Fruit fly (Drosophila melanogaster) whole organism, embryonic: ENCODE data around the gene TrpA1.
A peak's percentile ranks its signal among the peaks of the same experiment; 100 is the strongest.

Experiments used
- Atf3 ChIP-seq: fragments of 200-800 bp; sonication (Bioruptor generic); optimal IDR thresholded peaks from 3 replicates; lab custom pipeline; 2016; ENCODE audit warnings: missing biosample characterization, missing genetic modification characterization
- CG11093 ChIP-seq: fragments of 200-800 bp; sonication (Bioruptor generic); IDR thresholded peaks from 3 replicates; pipeline ENCODE4 v1.3.6; 2022; ENCODE audit warnings: missing biosample characterization, missing genetic modification characterization
- CG11247 ChIP-seq: fragments of 200-800 bp; sonication (Bioruptor generic); IDR thresholded peaks from 2 replicates; pipeline ENCODE4 v1.3.6; 2022; ENCODE audit warnings: missing biosample characterization, missing genetic modification characterization
- CG11456 ChIP-seq: fragments of 200-800 bp; sonication (Bioruptor generic); IDR thresholded peaks from 3 replicates; pipeline ENCODE4 v1.3.6; 2022; ENCODE audit warnings: missing biosample characterization, missing genetic modification characterization
- CG12769 ChIP-seq: fragments of 200-800 bp; sonication (Bioruptor generic); optimal IDR thresholded peaks from 2 replicates; lab custom pipeline; 2019; ENCODE audit warnings: missing biosample characterization, mild to moderate bottlenecking, missing genetic modification characterization, moderate library complexity
- CG15601 ChIP-seq: fragments of 200-800 bp; sonication (Bioruptor generic); optimal IDR thresholded peaks from 3 replicates; lab custom pipeline; 2019; ENCODE audit warnings: missing biosample characterization, mild to moderate bottlenecking, missing genetic modification characterization, moderate library complexity
- CG1647 ChIP-seq: fragments of 200-800 bp; sonication (Bioruptor generic); optimal IDR thresholded peaks from 3 replicates; lab custom pipeline; 2016; ENCODE audit warnings: missing biosample characterization, missing genetic modification characterization
- CG17359 ChIP-seq: fragments of 200-800 bp; sonication (Bioruptor generic); optimal IDR thresholded peaks from 3 replicates; lab custom pipeline; 2018; ENCODE audit warnings: missing biosample characterization, mild to moderate bottlenecking, missing genetic modification characterization, moderate library complexity
- CG18262 ChIP-seq: fragments of 200-800 bp; optimal IDR thresholded peaks from 3 replicates; lab custom pipeline; 2019; ENCODE audit warnings: missing biosample characterization, mild to moderate bottlenecking, missing genetic modification characterization, moderate library complexity
- CG30403 ChIP-seq: fragments of 200-800 bp; sonication (Bioruptor generic); optimal IDR thresholded peaks from 3 replicates; lab custom pipeline; 2016; ENCODE audit warnings: missing biosample characterization, missing genetic modification characterization
- CG3407 ChIP-seq: fragments of 200-800 bp; sonication (Bioruptor generic); optimal IDR thresholded peaks from 2 replicates; lab custom pipeline; 2018; ENCODE audit warnings: missing biosample characterization, mild to moderate bottlenecking, missing genetic modification characterization
- CG4360 ChIP-seq: fragments of 200-800 bp; sonication (Bioruptor generic); IDR thresholded peaks from 2 replicates; pipeline ENCODE4 v1.3.6; 2022; ENCODE audit warnings: missing biosample characterization, missing genetic modification characterization
- CG4404 ChIP-seq: fragments of 200-800 bp; sonication (Bioruptor generic); IDR thresholded peaks from 2 replicates; pipeline ENCODE4 v1.3.6; 2022; ENCODE audit warnings: missing biosample characterization, missing genetic modification characterization
- CG4424 ChIP-seq: fragments of 200-800 bp; sonication (Bioruptor generic); optimal IDR thresholded peaks from 3 replicates; lab custom pipeline; 2016; ENCODE audit warnings: missing biosample characterization, missing genetic modification characterization
- CG4730 ChIP-seq: fragments of 200-800 bp; sonication (Bioruptor generic); IDR thresholded peaks from 2 replicates; pipeline ENCODE4 v1.3.6; 2022; ENCODE audit warnings: missing biosample characterization, missing genetic modification characterization
- CG6683 ChIP-seq: fragments of 200-800 bp; sonication (Bioruptor generic); optimal IDR thresholded peaks from 2 replicates; lab custom pipeline; 2017; ENCODE audit warnings: missing biosample characterization, mild to moderate bottlenecking, missing genetic modification characterization, missing genetic modification reagents
- CG6689 ChIP-seq: fragments of 200-800 bp; sonication (Bioruptor generic); IDR thresholded peaks from 2 replicates; pipeline ENCODE4 v1.3.6; 2022; ENCODE audit warnings: missing biosample characterization, missing genetic modification characterization
- CG7987 ChIP-seq: fragments of 200-800 bp; sonication (Bioruptor generic); optimal IDR thresholded peaks from 2 replicates; lab custom pipeline; 2018; ENCODE audit warnings: missing biosample characterization, mild to moderate bottlenecking, missing genetic modification characterization, moderate library complexity
- CG8281 ChIP-seq: fragments of 200-800 bp; sonication (Bioruptor generic); optimal IDR thresholded peaks from 2 replicates; lab custom pipeline; 2018; ENCODE audit warnings: missing biosample characterization, mild to moderate bottlenecking, missing genetic modification characterization, moderate library complexity
- CG9215 ChIP-seq: fragments of 200-800 bp; sonication (Bioruptor generic); IDR thresholded peaks from 2 replicates; pipeline ENCODE4 v1.3.6; 2022; ENCODE audit warnings: missing biosample characterization, missing genetic modification characterization
- CoRest ChIP-seq: fragments of 200-800 bp; sonication (Bioruptor generic); optimal IDR thresholded peaks from 3 replicates; lab custom pipeline; 2018; ENCODE audit warnings: missing biosample characterization, mild to moderate bottlenecking, missing genetic modification characterization, moderate library complexity
- Dek ChIP-seq: fragments of 200-800 bp; sonication (Bioruptor generic); optimal IDR thresholded peaks from 3 replicates; lab custom pipeline; 2019; ENCODE audit warnings: missing biosample characterization, mild to moderate bottlenecking, missing genetic modification characterization, moderate library complexity
- Doc3 ChIP-seq: fragments of 200-800 bp; sonication (Bioruptor generic); IDR thresholded peaks from 3 replicates; pipeline ENCODE4 v1.3.6; 2022; ENCODE audit warnings: missing biosample characterization, missing genetic modification characterization; ENCODE audit not compliant: partially characterized antibody
- Hmr ChIP-seq: fragments of 200-800 bp; sonication (Bioruptor generic); optimal IDR thresholded peaks from 3 replicates; lab custom pipeline; 2017; ENCODE audit warnings: mild to moderate bottlenecking, missing biosample characterization, missing genetic modification reagents, missing genetic modification characterization
- Lim3 ChIP-seq: fragments of 200-800 bp; sonication (Bioruptor generic); IDR thresholded peaks from 2 replicates; pipeline ENCODE4 v1.3.6; 2022; ENCODE audit warnings: missing biosample characterization, missing genetic modification characterization
- MTF-1 ChIP-seq: fragments of 200-800 bp; sonication (Bioruptor generic); optimal IDR thresholded peaks from 2 replicates; lab custom pipeline; 2018; ENCODE audit warnings: missing biosample characterization, mild to moderate bottlenecking, missing genetic modification characterization, borderline replicate concordance
- Mad ChIP-seq: fragments of 200-800 bp; sonication (Bioruptor generic); optimal IDR thresholded peaks from 2 replicates; lab custom pipeline; 2016; ENCODE audit warnings: missing biosample characterization, missing genetic modification characterization
- NK7.1 ChIP-seq: fragments of 200-800 bp; sonication (Bioruptor generic); optimal IDR thresholded peaks from 3 replicates; lab custom pipeline; 2016; ENCODE audit warnings: missing biosample characterization, missing genetic modification characterization
- Oli ChIP-seq: fragments of 200-800 bp; sonication (Bioruptor generic); optimal IDR thresholded peaks from 2 replicates; lab custom pipeline; 2018; ENCODE audit warnings: missing biosample characterization, mild to moderate bottlenecking, missing genetic modification characterization, moderate library complexity
- Ptx1 ChIP-seq: fragments of 200-800 bp; sonication (Bioruptor generic); IDR thresholded peaks from 2 replicates; pipeline ENCODE4 v1.3.6; 2022; ENCODE audit warnings: missing biosample characterization, missing genetic modification characterization
- Sin3A ChIP-seq: fragments of >200 bp; optimal IDR thresholded peaks from 2 replicates; lab custom pipeline; 2018
- btn ChIP-seq: fragments of 200-800 bp; sonication (Bioruptor generic); optimal IDR thresholded peaks from 2 replicates; lab custom pipeline; 2016; ENCODE audit warnings: missing biosample characterization, missing genetic modification characterization
- cad ChIP-seq: fragments of >200 bp; optimal IDR thresholded peaks from 2 replicates; lab custom pipeline; 2017; ENCODE audit warnings: missing biosample characterization, missing genetic modification characterization
- chn ChIP-seq: fragments of 200-800 bp; sonication (Bioruptor generic); optimal IDR thresholded peaks from 2 replicates; lab custom pipeline; 2016; ENCODE audit warnings: missing biosample characterization, missing genetic modification characterization
- dm ChIP-seq: fragments of 200-800 bp; sonication (Bioruptor generic); optimal IDR thresholded peaks from 3 replicates; lab custom pipeline; 2016; ENCODE audit warnings: missing biosample characterization, missing genetic modification characterization
- en ChIP-seq: fragments of 200-800 bp; sonication (Bioruptor generic); optimal IDR thresholded peaks from 2 replicates; lab custom pipeline; 2016; ENCODE audit warnings: missing biosample characterization, missing genetic modification characterization
- esg ChIP-seq: fragments of 200-800 bp; sonication (Bioruptor generic); conservative IDR thresholded peaks from 2 replicates; pipeline ENCODE4 v1.3.6; 2022; ENCODE audit warnings: missing biosample characterization, missing genetic modification characterization
- fd102C ChIP-seq: fragments of 200-800 bp; sonication (Bioruptor generic); optimal IDR thresholded peaks from 2 replicates; lab custom pipeline; 2018; ENCODE audit warnings: missing biosample characterization, mild to moderate bottlenecking, missing genetic modification characterization, moderate library complexity
- fd3F ChIP-seq: fragments of 200-800 bp; sonication (Bioruptor generic); optimal IDR thresholded peaks from 2 replicates; lab custom pipeline; 2018; ENCODE audit warnings: missing biosample characterization, mild to moderate bottlenecking, missing genetic modification characterization, moderate library complexity
- fd96Cb ChIP-seq: fragments of 200-800 bp; sonication (Bioruptor generic); optimal IDR thresholded peaks from 2 replicates; lab custom pipeline; 2018; ENCODE audit warnings: missing biosample characterization, mild to moderate bottlenecking, missing genetic modification characterization, moderate library complexity
- ftz-f1 ChIP-seq: fragments of 200-800 bp; sonication (Bioruptor generic); optimal IDR thresholded peaks from 2 replicates; lab custom pipeline; 2016; ENCODE audit warnings: missing biosample characterization, missing genetic modification characterization
- gcm2 ChIP-seq: fragments of 200-800 bp; sonication (Bioruptor generic); optimal IDR thresholded peaks from 2 replicates; lab custom pipeline; 2016; ENCODE audit warnings: missing biosample characterization, missing genetic modification characterization
- ham ChIP-seq: fragments of 200-800 bp; sonication (Bioruptor generic); IDR thresholded peaks from 2 replicates; pipeline ENCODE4 v1.3.6; 2022; ENCODE audit warnings: missing biosample characterization, missing genetic modification characterization
- nmo ChIP-seq: fragments of 200-800 bp; sonication (Bioruptor generic); optimal IDR thresholded peaks from 2 replicates; lab custom pipeline; 2018; ENCODE audit warnings: missing biosample characterization, mild to moderate bottlenecking, missing genetic modification characterization, moderate library complexity
- peb ChIP-seq: fragments of 200-800 bp; sonication (Bioruptor generic); IDR thresholded peaks from 2 replicates; pipeline ENCODE4 v1.3.6; 2022; ENCODE audit warnings: missing biosample characterization, missing genetic modification characterization
- prd ChIP-seq, 3 experiments: fragments of >200 bp in 2 of 3; fragments of 200-800 bp in 1 of 3; sonication (Bioruptor generic) in 1 of 3; optimal IDR thresholded peaks in 2 of 3; IDR thresholded peaks in 1 of 3; 2 replicates in 2 of 3; 3 replicates in 1 of 3; pipeline versions ENCODE4 v1.3.6 to Lab custom; 2017 to 2022; ENCODE audit warnings: missing biosample characterization in 1 of 3, missing genetic modification characterization in 1 of 3
- pros ChIP-seq: fragments of 200-800 bp; sonication (Bioruptor generic); optimal IDR thresholded peaks from 3 replicates; lab custom pipeline; 2019; ENCODE audit warnings: missing biosample characterization, mild to moderate bottlenecking, missing genetic modification characterization, moderate library complexity
- sens ChIP-seq: fragments of 200-800 bp; sonication (Bioruptor generic); peaks from one replicate; lab custom pipeline; 2016; ENCODE audit warnings: missing biosample characterization, missing genetic modification characterization
- tap ChIP-seq: fragments of 200-800 bp; optimal IDR thresholded peaks from 3 replicates; lab custom pipeline; 2019; ENCODE audit warnings: missing biosample characterization, mild to moderate bottlenecking, missing genetic modification characterization, moderate library complexity
- toy ChIP-seq: fragments of 200-800 bp; sonication (Bioruptor generic); IDR thresholded peaks from 2 replicates; pipeline ENCODE4 v1.3.6; 2022; ENCODE audit warnings: missing biosample characterization, missing genetic modification characterization
- twi ChIP-seq: fragments of 200-800 bp; optimal IDR thresholded peaks from 2 replicates; lab custom pipeline; 2019; ENCODE audit warnings: missing biosample characterization, mild to moderate bottlenecking, missing genetic modification characterization, moderate library complexity
- tx ChIP-seq: fragments of 200-800 bp; sonication (Bioruptor generic); optimal IDR thresholded peaks from 2 replicates; lab custom pipeline; 2016; ENCODE audit warnings: missing biosample characterization, missing genetic modification characterization

Gene TrpA1

DNA sequence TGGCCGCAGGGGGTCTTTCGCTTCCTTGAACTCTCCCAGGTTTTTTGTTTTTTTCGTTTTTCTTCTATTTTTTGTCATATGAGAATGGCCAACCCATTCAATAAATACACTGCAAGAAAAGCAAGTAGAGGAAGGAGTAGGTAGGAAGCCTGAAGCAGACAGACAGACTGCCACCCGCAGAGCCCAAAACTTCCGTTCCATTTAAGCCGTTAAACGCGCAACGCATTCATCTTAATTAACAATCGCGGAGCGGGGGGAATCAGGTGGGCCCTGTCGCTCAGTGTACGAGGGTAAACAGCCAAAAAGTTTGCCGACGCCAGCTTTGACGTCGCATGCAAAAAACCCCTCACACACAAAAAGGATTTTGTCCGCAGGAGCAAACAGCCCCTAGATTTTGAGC, 52.1 kb downstream of the TrpA1 start (continued):
- TF ChIP-seq fd3F (GFP tag; lab: Kevin White, UChicago) (no peak), Ptx1 (GFP tag; lab: Robert Waterston, UW) (0 out of 2 replicates have a peak, but pooled peaks have one; percentile 33), en (GFP tag; lab: Kevin White, UChicago) (no peak), CG18262 (tag; lab: Kevin White, UChicago) (no peak), nmo (no peak), Sin3A (no peak), Dek (no peak), tx (GFP tag; lab: Kevin White, UChicago) (no peak), CG4424 (GFP tag; lab: Kevin White, UChicago) (peak; percentile 17), CG12769 (tag; lab: Kevin White, UChicago) (peak; percentile 50), CG17359 (tag; lab: Kevin White, UChicago) (no peak), CG3407 (GFP tag; lab: Kevin White, UChicago) (no peak), CG9215 (GFP tag; lab: Robert Waterston, UW) (peak; percentile 35; the same call in 1 of the 2 replicates), CG11247 (GFP tag; lab: Robert Waterston, UW) (no peak), gcm2 (GFP tag; lab: Kevin White, UChicago) (no peak), CG4360 (GFP tag; lab: Robert Waterston, UW) (no peak), twi (tag; lab: Kevin White, UChicago) (no peak), cad (no peak), Oli (peak; percentile 10), pros (GFP tag; lab: Kevin White, UChicago) (no peak), Lim3 (GFP tag; lab: Robert Waterston, UW) (no peak), esg (GFP tag; lab: Robert Waterston, UW) (0 out of 2 replicates have a peak, but pooled peaks have one; percentile 19), Atf3 (no peak), ftz-f1 (GFP tag; lab: Kevin White, UChicago) (no peak), tap (no peak), chn (GFP tag; lab: Kevin White, UChicago) (no peak), fd102C (GFP tag; lab: Kevin White, UChicago) (no peak), NK7.1 (GFP tag; lab: Kevin White, UChicago) (no peak), CG11456 (GFP tag; lab: Robert Waterston, UW) (peak; percentile 75; the same call in 2 of the 3 replicates), Mad (GFP tag; lab: Kevin White, UChicago) (no peak), toy (no peak), CG6689 (GFP tag; lab: Robert Waterston, UW) (peak; percentile 29; the same call in 1 of the 2 replicates), btn (no peak), CG7987 (no peak), Hmr (GFP tag; lab: Kevin White, UChicago) (peak; percentile 15), dm (GFP tag; lab: Kevin White, UChicago) (no peak), peb (GFP tag; lab: Robert Waterston, UW) (no peak), MTF-1 (GFP tag; lab: Kevin White, UChicago) (no peak), CG30403 (GFP tag; lab: Kevin White, UChicago) (peak; percentile 35), sens (GFP tag; lab: Kevin White, UChicago) (peak; percentile 80), CoRest (tag; lab: Kevin White, UChicago) (peak; percentile 12), CG4730 (GFP tag; lab: Robert Waterston, UW) (no peak), CG8281 (tag; lab: Kevin White, UChicago) (no peak), Doc3 (no peak), fd96Cb (tag; lab: Kevin White, UChicago) (peak; percentile 8), CG4404 (GFP tag; lab: Robert Waterston, UW) (0 out of 2 replicates have a peak, but pooled peaks have one; percentile 15), CG11093 (0 out of 3 replicates have a peak, but pooled peaks have one; percentile 17), prd (optimal IDR thresholded peaks at IDR 0.05; lab: Kevin White, UChicago) (no peak), prd (GFP tag; IDR thresholded peaks at IDR 0.05; lab: Robert Waterston, UW) (peak; percentile 64), CG1647 (GFP tag; lab: Kevin White, UChicago) (no peak), CG6683 (no peak), CG15601 (no peak), ham (GFP tag; lab: Robert Waterston, UW) (no peak)
